Worm (Caenorhabditis elegans): Measurements from ENCODE around the gene zyg-12.

Gene zyg-12

DNA sequence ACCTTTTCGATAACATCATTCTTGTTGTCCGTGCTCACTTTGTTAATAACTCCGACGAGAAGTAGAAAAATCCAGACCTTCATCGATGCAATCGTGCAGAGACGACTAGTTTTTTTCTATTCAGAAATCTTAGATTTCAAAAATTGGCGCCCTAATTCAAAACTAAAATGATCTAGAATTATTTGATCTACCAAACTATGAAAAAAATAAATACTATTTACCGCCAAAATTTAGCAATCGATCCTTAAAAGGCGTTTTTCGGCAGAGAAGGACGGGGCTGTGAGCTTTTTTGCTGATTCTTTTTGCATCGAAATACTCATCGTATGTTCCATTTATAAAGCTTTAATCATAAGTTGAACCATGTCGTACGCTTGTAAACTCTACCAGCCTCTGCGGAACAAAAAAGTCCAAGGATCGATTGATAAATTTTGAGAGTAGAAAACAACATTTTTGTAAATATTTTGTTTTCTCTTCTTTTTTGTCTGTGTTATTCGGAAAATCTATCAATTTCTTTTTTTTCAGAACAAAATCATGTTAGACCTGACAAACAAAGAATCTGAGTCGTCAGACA lies at the start of gene zyg-12, which contains the start of gene try-1:
zyg-12 (plus strand) TSS at position 521 of the 571 bp plus-strand sequence.
try-1 (minus strand) TSS at position 148 of the 571 bp plus-strand sequence.
- TF ChIP-seq blmp-1 (tag; optimal IDR thresholded peaks at IDR 0.05) (no peak), zag-1 (tag; optimal IDR thresholded peaks at IDR 0.05) (no peak), unc-130 (tag; optimal IDR thresholded peaks at IDR 0.05) (no peak)

DNA sequence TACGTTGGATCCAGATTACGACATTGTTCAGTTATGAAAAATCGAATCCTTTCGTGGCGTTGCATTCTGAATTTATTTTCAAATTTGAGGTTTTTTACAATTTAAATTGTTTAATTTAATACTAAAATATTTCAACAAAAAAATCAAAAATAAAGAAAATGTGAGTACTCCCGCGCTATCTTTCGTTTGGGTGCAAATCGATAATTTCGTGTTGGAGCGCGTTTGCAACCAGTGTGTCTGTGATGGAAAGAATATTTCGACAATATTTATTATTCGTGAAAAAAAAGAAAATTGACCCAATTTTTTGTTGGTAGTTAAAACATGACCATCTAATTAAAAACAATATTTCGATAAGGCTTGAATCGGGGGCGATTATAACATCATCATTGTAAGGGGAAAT lies 47.7 kb upstream of the zyg-12 start, which contains the start of gene R05F9.9:
R05F9.9 (minus strand) TSS at position 66 of the 400 bp plus-strand sequence.
- TF ChIP-seq efl-1 (optimal IDR thresholded peaks at IDR 0.05) (peak; percentile 39 to 49), efl-1 (GFP tag; optimal IDR thresholded peaks at IDR 0.05 in 1 of 2) (peak; percentile 66 to 93), nhr-90 (tag; optimal IDR thresholded peaks at IDR 0.05; ENCODE audit: poor library complexity) (peak; percentile 4), swsn-7 (tag; optimal IDR thresholded peaks at IDR 0.05) (no peak), unc-30 (tag; optimal IDR thresholded peaks at IDR 0.05) (no peak), snu-23 (GFP tag; optimal IDR thresholded peaks at IDR 0.05) (peak; percentile 48), mep-1 (tag; optimal IDR thresholded peaks at IDR 0.05) (peak; percentile 62), fkh-10 (GFP tag; optimal IDR thresholded peaks at IDR 0.05) (no peak), lin-35 (GFP tag; optimal IDR thresholded peaks at IDR 0.05) (peak; percentile 33 to 67), skn-1 (tag; optimal IDR thresholded peaks at IDR 0.05) (peak; percentile 35), Y116A8C.19 (tag; optimal IDR thresholded peaks at IDR 0.05; ENCODE audit: borderline replicate concordance) (no peak), blmp-1 (tag; optimal IDR thresholded peaks at IDR 0.05) (peak; percentile 37), isw-1 (GFP tag; IDR thresholded peaks at IDR 0.05) (no peak), alr-1 (tag; optimal IDR thresholded peaks at IDR 0.05; ENCODE audit: borderline replicate concordance) (no peak), sup-37 (GFP tag; optimal IDR thresholded peaks at IDR 0.05) (no peak), rnt-1 (tag; optimal IDR thresholded peaks at IDR 0.05) (peak; percentile 8), nhr-85 (tag) (peak; percentile 63), elt-2 (tag; optimal IDR thresholded peaks at IDR 0.05) (peak; percentile 71), ets-5 (GFP tag; IDR thresholded peaks at IDR 0.05) (no peak), tlp-1 (tag; optimal IDR thresholded peaks at IDR 0.05) (no peak), aly-2 (tag; optimal IDR thresholded peaks at IDR 0.05) (peak; percentile 24), lsy-2 (tag; optimal IDR thresholded peaks at IDR 0.05) (peak; percentile 43 to 54), pax-3 (tag; optimal IDR thresholded peaks at IDR 0.05) (no peak), ceh-82 (tag; optimal IDR thresholded peaks at IDR 0.05) (peak in 1 of 3 experiments; percentile 40), tbx-2 (tag; optimal IDR thresholded peaks at IDR 0.05) (peak; percentile 3), nhr-47 (tag; optimal IDR thresholded peaks at IDR 0.05) (peak; percentile 3), lin-14 (GFP tag; optimal IDR thresholded peaks at IDR 0.05) (peak; percentile 25), ces-1 (GFP tag; optimal IDR thresholded peaks at IDR 0.05) (no peak), unc-98 (GFP tag; IDR thresholded peaks at IDR 0.05) (no peak), nhr-20 (tag; optimal IDR thresholded peaks at IDR 0.05) (peak; percentile 1), ceh-8 (GFP tag; optimal IDR thresholded peaks at IDR 0.05) (no peak), xbp-1 (tag; optimal IDR thresholded peaks at IDR 0.05) (peak; percentile 7), C34B4.2 (tag; optimal IDR thresholded peaks at IDR 0.05) (no peak), ama-1 (optimal IDR thresholded peaks at IDR 0.05) (peak; percentile 61), mab-9 (GFP tag; IDR thresholded peaks at IDR 0.05) (no peak), C16A3.4 (tag; optimal IDR thresholded peaks at IDR 0.05) (no peak), dpl-1 (GFP tag; optimal IDR thresholded peaks at IDR 0.05) (peak; percentile 24 to 73 (median 28)), hlh-4 (tag; optimal IDR thresholded peaks at IDR 0.05) (no peak), hlh-17 (GFP tag; optimal IDR thresholded peaks at IDR 0.05; ENCODE audit: borderline replicate concordance) (no peak), nhr-71 (tag; optimal IDR thresholded peaks at IDR 0.05) (peak; percentile 52)
